Worm (Caenorhabditis elegans) whole organism, early embryonic: Measurements from ENCODE around the gene Y57G11A.4.

Experiments
- B0310.2 ChIP-seq: sonication (generic microtip); optimal IDR thresholded peaks from 2 replicates; lab custom pipeline; 2016; ENCODE audit warnings: mild to moderate bottlenecking, missing genetic modification characterization, missing compliant biosample characterization
- F13C5.2 ChIP-seq: sonication (generic microtip); optimal IDR thresholded peaks from 2 replicates; lab custom pipeline; 2017; ENCODE audit warnings: mild to moderate bottlenecking, missing genetic modification characterization, inconsistent platforms, missing compliant biosample characterization
- aly-1 ChIP-seq: sonication (generic microtip); optimal IDR thresholded peaks from 2 replicates; lab custom pipeline; 2016; ENCODE audit warnings: missing genetic modification characterization, missing compliant biosample characterization
- ama-1 ChIP-seq: fragments of 150-350 bp; optimal IDR thresholded peaks from 2 replicates; lab custom pipeline; 2014
- ceh-13 ChIP-seq: fragments of 200-800 bp; sonication (Bioruptor generic); optimal IDR thresholded peaks from 2 replicates; lab custom pipeline; 2018; ENCODE audit warnings: mild to moderate bottlenecking, missing genetic modification characterization, missing compliant biosample characterization
- ceh-36 ChIP-seq: sonication (generic microtip); optimal IDR thresholded peaks from 2 replicates; lab custom pipeline; 2016; ENCODE audit warnings: missing genetic modification characterization, inconsistent platforms, missing compliant biosample characterization
- ets-7 ChIP-seq: sonication (generic microtip); optimal IDR thresholded peaks from 2 replicates; lab custom pipeline; 2016; ENCODE audit warnings: missing genotype, missing genetic modification characterization, missing compliant biosample characterization
- flt-1 ChIP-seq: fragments of 200-800 bp; sonication (Bioruptor generic); IDR thresholded peaks from 2 replicates; pipeline ENCODE4 v1.3.6; 2022; ENCODE audit warnings: missing genetic modification characterization, missing compliant biosample characterization
- hmbx-1 ChIP-seq: sonication (generic microtip); optimal IDR thresholded peaks from 2 replicates; lab custom pipeline; 2016; ENCODE audit warnings: mild to moderate bottlenecking, missing genetic modification characterization, missing compliant biosample characterization
- hmg-4 ChIP-seq: fragments of 200-800 bp; sonication (Bioruptor generic); optimal IDR thresholded peaks from 2 replicates; lab custom pipeline; 2018; ENCODE audit warnings: mild to moderate bottlenecking, missing genetic modification characterization, missing compliant biosample characterization
- hnd-1 ChIP-seq: sonication (generic microtip); optimal IDR thresholded peaks from 2 replicates; lab custom pipeline; 2016; ENCODE audit warnings: missing genetic modification characterization, missing compliant biosample characterization
- pes-1 ChIP-seq: fragments of 200-800 bp; sonication (Bioruptor generic); IDR thresholded peaks from 2 replicates; pipeline ENCODE4 v1.3.6; 2022; ENCODE audit warnings: missing genetic modification reagents, missing genetic modification characterization, missing compliant biosample characterization
- scrt-1 ChIP-seq: fragments of 200-800 bp; sonication (Bioruptor generic); IDR thresholded peaks from 2 replicates; pipeline ENCODE4 v1.3.6; 2022; ENCODE audit warnings: missing genetic modification characterization, missing compliant biosample characterization
- sea-1 ChIP-seq: fragments of 200-800 bp; sonication (Bioruptor generic); conservative IDR thresholded peaks from 2 replicates; pipeline ENCODE4 v1.3.6; 2022; ENCODE audit warnings: missing genetic modification characterization, missing compliant biosample characterization
- tbx-11 ChIP-seq: fragments of 200-800 bp; sonication (Bioruptor generic); IDR thresholded peaks from 2 replicates; pipeline ENCODE4 v1.3.6; 2022; ENCODE audit warnings: missing genetic modification characterization, missing compliant biosample characterization
- tbx-37 ChIP-seq: fragments of 200-800 bp; sonication (Bioruptor generic); conservative IDR thresholded peaks from 2 replicates; pipeline ENCODE4 v1.3.6; 2022; ENCODE audit warnings: missing genetic modification reagents, missing genetic modification characterization, missing compliant biosample characterization
- tra-4 ChIP-seq: sonication (generic microtip); optimal IDR thresholded peaks from 2 replicates; lab custom pipeline; 2017; ENCODE audit warnings: missing genetic modification characterization, missing compliant biosample characterization

Y57G11A.4 gene

DNA sequence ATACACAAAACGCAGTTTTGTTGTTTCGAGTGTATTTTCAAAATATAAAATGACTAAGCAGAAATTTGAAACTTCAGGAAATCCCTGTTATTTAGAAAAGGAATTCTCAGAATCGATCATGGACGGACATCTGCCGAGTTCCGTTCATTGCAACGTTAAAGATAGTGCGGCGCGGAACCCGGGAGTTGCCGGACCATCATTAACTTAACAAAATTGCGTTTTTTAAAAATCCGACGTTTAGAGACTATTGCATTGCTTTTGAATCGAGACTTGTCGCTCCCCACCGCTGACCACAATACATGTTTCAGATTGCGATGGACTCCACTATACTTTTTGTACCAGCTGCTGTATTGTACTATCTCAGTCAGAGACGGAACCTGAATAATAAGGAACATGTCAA, 47.9 kb downstream of the Y57G11A.4 start:
- TF ChIP-seq hnd-1 (tag; lab: Kevin White, UChicago): no peak
- no peak for TF ChIP-seq ceh-13
- TF ChIP-seq scrt-1 (GFP tag; lab: Robert Waterston, UW): no peak
- no peak for TF ChIP-seq pes-1 (GFP tag; lab: Robert Waterston, UW)
- no peak for TF ChIP-seq F13C5.2 (tag; lab: Kevin White, UChicago)
- no peak for TF ChIP-seq hmbx-1 (tag; lab: Kevin White, UChicago)
- TF ChIP-seq hmg-4 (GFP tag; lab: Kevin White, UChicago): no peak
- no peak for TF ChIP-seq B0310.2 (tag; lab: Kevin White, UChicago)
- no peak for TF ChIP-seq tbx-37 (GFP tag; lab: Robert Waterston, UW)
- no peak for TF ChIP-seq ceh-36 (tag; lab: Kevin White, UChicago)
- no peak for TF ChIP-seq ets-7 (tag; lab: Kevin White, UChicago)
- TF ChIP-seq tra-4 (tag; lab: Kevin White, UChicago): no peak
- no peak for TF ChIP-seq flt-1 (GFP tag; lab: Robert Waterston, UW)
- no peak for TF ChIP-seq aly-1 (tag; lab: Kevin White, UChicago)
- TF ChIP-seq ama-1: no peak
- no peak for TF ChIP-seq sea-1
- TF ChIP-seq tbx-11: no peak

DNA sequence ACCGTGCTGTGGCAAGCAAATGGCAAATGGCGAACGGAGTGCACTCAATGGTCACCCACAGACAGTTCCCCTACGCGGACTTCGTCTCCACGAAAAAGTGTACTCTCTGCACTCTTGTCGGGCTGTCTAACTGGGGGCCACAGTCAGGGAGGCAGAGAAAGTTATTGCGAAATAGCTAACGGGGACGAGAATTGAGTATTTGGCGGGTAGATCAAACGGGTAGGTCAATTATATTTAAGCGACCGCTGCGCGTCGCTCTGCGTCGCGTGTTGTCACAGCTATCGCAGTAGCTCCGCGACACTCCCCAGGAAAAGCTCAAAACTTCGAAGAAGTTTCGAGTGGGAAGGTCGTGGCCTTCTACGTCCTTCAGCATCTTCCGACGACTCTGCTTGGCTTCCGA, 50.3 kb downstream of the Y57G11A.4 start:
- no peak for TF ChIP-seq sea-1
- no peak for TF ChIP-seq ceh-13
- no peak for TF ChIP-seq tbx-11
- TF ChIP-seq flt-1 (GFP tag; lab: Robert Waterston, UW): no peak

DNA sequence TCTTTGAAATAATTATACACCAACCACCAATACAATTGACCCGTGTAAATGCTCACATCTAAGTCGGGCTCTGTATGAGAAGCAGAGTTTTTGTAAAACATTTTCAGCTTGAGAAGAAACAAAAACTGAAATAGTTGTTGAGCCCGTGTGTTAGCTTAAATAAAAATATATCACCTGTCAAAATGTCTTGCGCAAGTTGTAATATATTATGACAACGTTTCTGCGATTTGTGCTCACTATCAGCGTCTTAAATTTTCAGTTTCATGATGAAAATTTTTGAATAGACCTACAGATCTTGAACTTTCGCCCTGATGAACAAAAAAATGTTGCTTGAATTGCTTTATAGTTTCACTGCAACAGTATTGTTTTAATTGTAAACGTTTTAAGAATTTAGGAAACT, 52.9 kb downstream of the Y57G11A.4 start, which contains the start of gene T27E7.4:
Gene T27E7.4 (minus strand): TSS at position 101 of the 400 bp plus-strand sequence.
- no peak for TF ChIP-seq ceh-36 (tag; lab: Kevin White, UChicago)
- no peak for TF ChIP-seq flt-1 (GFP tag; lab: Robert Waterston, UW)
- no peak for TF ChIP-seq B0310.2 (tag; lab: Kevin White, UChicago)
- no peak for TF ChIP-seq tbx-11
- TF ChIP-seq F13C5.2 (tag; lab: Kevin White, UChicago): no peak
- TF ChIP-seq ama-1: no peak
- TF ChIP-seq hnd-1 (tag; lab: Kevin White, UChicago): no peak
- no peak for TF ChIP-seq hmg-4 (GFP tag; lab: Kevin White, UChicago)
- no peak for TF ChIP-seq ceh-13
- no peak for TF ChIP-seq hmbx-1 (tag; lab: Kevin White, UChicago)
- TF ChIP-seq pes-1 (GFP tag; lab: Robert Waterston, UW): no peak
- TF ChIP-seq tra-4 (tag; lab: Kevin White, UChicago): no peak
